Fruit fly (Drosophila melanogaster) whole organism, pupa: Measurements from ENCODE around the gene CG34178.

Experiments
- CG10348 ChIP-seq: fragments of 200-800 bp; sonication (Bioruptor generic); IDR thresholded peaks from 2 replicates; pipeline ENCODE4 v1.3.6; 2022; ENCODE audit warnings: missing biosample characterization, missing genetic modification characterization
- CG12605 ChIP-seq: fragments of 200-800 bp; sonication (Bioruptor generic); IDR thresholded peaks from 2 replicates; pipeline ENCODE4 v1.3.6; 2022; ENCODE audit warnings: missing biosample characterization, missing genetic modification characterization
- CG13204 ChIP-seq: fragments of 200-800 bp; sonication (Bioruptor generic); optimal IDR thresholded peaks from 2 replicates; lab custom pipeline; 2018; ENCODE audit warnings: missing biosample characterization, mild to moderate bottlenecking, missing genetic modification characterization, moderate library complexity
- CG14655 ChIP-seq: fragments of 200-800 bp; sonication (Bioruptor generic); optimal IDR thresholded peaks from 3 replicates; lab custom pipeline; 2017; ENCODE audit warnings: mild to moderate bottlenecking, missing biosample characterization, missing genetic modification reagents, missing genetic modification characterization
- CG15710 ChIP-seq: fragments of 200-800 bp; sonication (Bioruptor generic); optimal IDR thresholded peaks from 2 replicates; lab custom pipeline; 2018; ENCODE audit warnings: missing biosample characterization, mild to moderate bottlenecking, missing genetic modification characterization, moderate library complexity
- CG17806 ChIP-seq: fragments of 200-800 bp; sonication (Bioruptor generic); optimal IDR thresholded peaks from 2 replicates; lab custom pipeline; 2018; ENCODE audit warnings: missing biosample characterization, mild to moderate bottlenecking, missing genetic modification characterization, moderate library complexity
- CG32121 ChIP-seq: fragments of 200-800 bp; sonication (Bioruptor generic); IDR thresholded peaks from 2 replicates; pipeline ENCODE4 v1.3.6; 2022; ENCODE audit warnings: missing biosample characterization, missing genetic modification characterization
- CG34367 ChIP-seq: fragments of 200-800 bp; sonication (Bioruptor generic); optimal IDR thresholded peaks from 2 replicates; lab custom pipeline; 2018; ENCODE audit warnings: missing biosample characterization, mild to moderate bottlenecking, missing genetic modification characterization
- CG4496 ChIP-seq: fragments of 200-800 bp; sonication (Bioruptor generic); IDR thresholded peaks from 3 replicates; pipeline ENCODE4 v1.3.6; 2022; ENCODE audit warnings: missing biosample characterization, missing genetic modification characterization
- CG8159 ChIP-seq: fragments of 200-800 bp; sonication (Bioruptor generic); optimal IDR thresholded peaks from 3 replicates; lab custom pipeline; 2018; ENCODE audit warnings: missing biosample characterization, mild to moderate bottlenecking, missing genetic modification characterization, moderate library complexity
- CG8301 ChIP-seq: fragments of 200-800 bp; sonication (Bioruptor generic); optimal IDR thresholded peaks from 2 replicates; lab custom pipeline; 2018; ENCODE audit warnings: missing biosample characterization, mild to moderate bottlenecking, missing genetic modification characterization
- CG9948 ChIP-seq: fragments of 200-800 bp; sonication (Bioruptor generic); optimal IDR thresholded peaks from 2 replicates; lab custom pipeline; 2018; ENCODE audit warnings: missing biosample characterization, mild to moderate bottlenecking, missing genetic modification characterization, moderate library complexity
- D1 ChIP-seq: fragments of 200-800 bp; sonication (Bioruptor generic); optimal IDR thresholded peaks from 2 replicates; lab custom pipeline; 2018; ENCODE audit warnings: missing biosample characterization, mild to moderate bottlenecking, missing genetic modification characterization, moderate library complexity
- EcR ChIP-seq: fragments of 200-800 bp; sonication (Bioruptor generic); optimal IDR thresholded peaks from 3 replicates; lab custom pipeline; 2019; ENCODE audit warnings: missing biosample characterization, missing genetic modification characterization, mild to moderate bottlenecking, moderate library complexity, missing genetic modification reagents
- Ets98B ChIP-seq: fragments of 200-800 bp; sonication (Bioruptor generic); IDR thresholded peaks from 2 replicates; pipeline ENCODE4 v1.3.6; 2022; ENCODE audit warnings: missing biosample characterization, missing genetic modification characterization
- Pif1A ChIP-seq: fragments of 200-800 bp; sonication (Bioruptor generic); optimal IDR thresholded peaks from 3 replicates; lab custom pipeline; 2016; ENCODE audit warnings: missing biosample characterization, missing genetic modification characterization
- Pif1B ChIP-seq: fragments of 200-800 bp; sonication (Bioruptor generic); optimal IDR thresholded peaks from 3 replicates; lab custom pipeline; 2016; ENCODE audit warnings: missing biosample characterization, missing genetic modification characterization
- Snoo ChIP-seq: fragments of 200-800 bp; sonication (Bioruptor generic); optimal IDR thresholded peaks from 3 replicates; lab custom pipeline; 2017; ENCODE audit warnings: missing biosample characterization, mild to moderate bottlenecking, missing genetic modification characterization, inconsistent platforms
- fd96Ca ChIP-seq: fragments of 200-800 bp; sonication (Bioruptor generic); IDR thresholded peaks from 3 replicates; pipeline ENCODE4 v1.3.6; 2022; ENCODE audit warnings: missing biosample characterization, missing genetic modification characterization
- gl ChIP-seq: fragments of 200-800 bp; sonication (Bioruptor generic); optimal IDR thresholded peaks from 2 replicates; lab custom pipeline; 2018; ENCODE audit warnings: missing biosample characterization, mild to moderate bottlenecking, missing genetic modification characterization
- rn ChIP-seq: fragments of 200-800 bp; sonication (Bioruptor generic); IDR thresholded peaks from 2 replicates; pipeline ENCODE4 v1.3.6; 2022; ENCODE audit warnings: missing biosample characterization, missing genetic modification characterization

CG34178 gene

DNA sequence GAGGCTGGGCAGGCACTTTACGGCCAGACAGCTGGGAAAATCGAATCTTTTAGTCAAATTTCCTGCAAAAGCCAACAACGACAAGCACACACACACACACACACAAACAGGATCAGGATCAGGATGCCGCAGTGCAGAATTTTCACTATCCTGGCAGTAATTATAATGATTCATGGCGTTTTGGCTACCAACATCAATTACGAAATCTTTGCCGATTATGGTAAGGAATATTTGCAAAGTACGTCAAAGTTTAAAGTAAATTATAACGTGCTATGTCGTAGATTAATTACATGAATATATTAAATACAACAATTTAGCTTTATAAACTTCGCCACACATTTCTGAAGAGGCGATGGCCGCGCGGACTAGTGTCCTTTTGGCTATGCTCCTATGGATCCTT is at the start of gene CG34178, which contains the start of gene CG34177:
CG34178 (plus strand) TSS at position 301 of the 400 bp plus-strand sequence.
CG34177 (plus strand) TSS at position 301 of the 400 bp plus-strand sequence.
- TF ChIP-seq CG13204 (GFP tag; lab: Kevin White, UChicago) (no peak), EcR (GFP tag; lab: Kevin White, UChicago) (no peak), CG9948 (no peak), CG10348 (no peak), fd96Ca (GFP tag; lab: Robert Waterston, UW) (no peak), CG34367 (no peak), gl (tag; lab: Kevin White, UChicago) (no peak), CG8159 (no peak), Snoo (no peak), CG15710 (tag; lab: Kevin White, UChicago) (no peak), CG4496 (GFP tag; lab: Robert Waterston, UW) (no peak), CG17806 (tag; lab: Kevin White, UChicago) (no peak), rn (GFP tag; lab: Robert Waterston, UW) (no peak), Pif1A (GFP tag; lab: Kevin White, UChicago) (no peak), D1 (tag; lab: Kevin White, UChicago) (no peak), CG32121 (GFP tag; lab: Robert Waterston, UW) (no peak), Pif1B (GFP tag; lab: Kevin White, UChicago) (no peak)

DNA sequence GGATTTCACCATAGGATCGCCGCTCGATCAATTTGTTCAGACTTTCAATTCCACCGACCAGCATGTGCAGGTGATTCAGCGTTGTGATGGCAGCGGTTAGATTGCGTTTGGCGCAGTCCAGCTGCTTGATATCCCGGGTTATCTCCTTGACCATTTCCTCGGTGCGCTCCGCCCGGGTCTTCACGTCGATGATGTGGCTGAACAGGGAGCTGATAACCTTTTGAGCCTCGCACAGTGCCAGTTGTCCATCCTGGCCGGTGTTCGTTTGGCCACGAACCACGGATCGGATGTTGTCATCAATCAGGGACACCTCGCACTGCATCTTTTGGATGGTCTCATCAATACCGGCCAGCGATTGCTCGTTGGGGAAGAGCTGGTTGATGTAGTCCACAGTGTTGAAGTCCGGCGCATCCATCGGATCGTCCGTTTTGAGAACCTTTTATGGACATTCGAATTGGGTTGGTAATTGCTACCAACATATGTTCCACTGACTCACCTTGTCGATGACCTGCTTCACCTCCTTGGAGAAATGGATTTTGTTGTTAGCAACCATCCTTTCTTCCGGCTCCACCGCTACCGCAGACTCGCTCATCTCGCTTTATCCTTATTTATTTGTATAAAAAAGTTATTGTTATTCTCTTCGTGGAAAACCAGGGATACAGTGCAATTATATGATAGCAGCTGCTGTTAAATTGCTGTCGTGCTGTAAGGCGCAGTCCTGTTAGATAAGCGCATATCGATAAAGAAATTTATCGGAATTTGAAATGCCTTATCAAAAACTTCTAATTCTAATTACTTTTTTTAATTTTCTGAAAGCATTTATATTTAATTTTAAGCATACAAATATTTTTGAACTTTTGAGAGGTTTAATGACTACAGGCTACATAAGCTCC is 48.1 kb upstream of the CG34178 start, which contains the start of gene Vps53:
Vps53 (minus strand) TSS at position 676 of the 893 bp plus-strand sequence.
- TF ChIP-seq CG34367 (no peak), Pif1A (GFP tag; lab: Kevin White, UChicago) (no peak), CG8159 (no peak), CG12605 (no peak)

DNA sequence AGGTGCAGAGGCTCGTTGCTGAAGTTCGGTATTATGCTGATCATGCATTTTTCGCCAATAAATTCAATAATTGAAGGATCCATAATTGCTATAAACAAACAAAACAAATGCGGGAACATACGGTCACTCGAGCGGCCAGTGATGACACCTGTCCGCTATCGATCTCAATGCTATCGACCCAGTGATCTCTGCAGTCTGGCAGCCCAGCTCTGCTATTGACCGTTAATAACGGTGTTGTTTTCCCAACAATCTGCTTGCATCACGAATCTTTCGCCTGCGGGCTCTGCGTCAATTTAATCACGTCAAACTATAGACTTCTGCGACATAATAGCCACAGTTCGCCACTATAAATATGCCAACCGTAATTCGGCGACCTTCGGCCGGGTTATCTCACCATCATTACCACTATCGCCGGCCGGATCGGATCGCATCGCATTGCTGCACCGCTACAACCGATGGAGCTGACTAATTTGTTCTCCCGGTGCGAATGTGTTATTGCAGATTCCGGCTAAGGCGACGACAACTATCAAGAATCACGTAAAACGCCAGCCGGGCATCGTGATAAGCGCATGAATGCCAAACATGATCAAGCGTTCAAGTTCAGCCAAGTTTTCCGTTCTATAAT is 46.7 kb upstream of the CG34178 start, which contains the start of gene Psf2:
Psf2 (minus strand) TSS at position 431 of the 625 bp plus-strand sequence.
- TF ChIP-seq Snoo = no peak
- peak; percentile 21; the same call in 1 of the 3 replicates for TF ChIP-seq CG4496 (GFP tag; lab: Robert Waterston, UW)

DNA sequence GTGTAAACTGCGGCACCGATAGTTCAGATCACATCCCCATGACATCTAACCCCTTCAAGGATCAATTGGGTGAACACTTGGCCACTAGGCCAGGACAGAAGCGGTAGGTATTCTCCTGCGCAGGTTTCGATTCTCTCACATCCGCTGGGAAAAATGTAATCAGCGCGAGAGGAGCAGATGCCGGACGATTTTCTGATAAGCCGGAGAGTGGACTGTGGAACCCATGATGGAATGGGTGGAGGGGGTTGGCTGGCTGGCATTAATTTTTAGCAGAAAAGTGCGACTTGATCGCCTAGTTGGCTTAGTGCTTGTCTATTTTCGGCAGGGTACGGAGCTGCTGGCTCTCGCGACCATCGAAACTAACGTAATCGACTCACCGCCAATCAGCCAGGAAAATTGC is 45.7 kb upstream of the CG34178 start, which contains the start of gene Tps1:
Tps1 (plus strand) TSS at position 301 of the 400 bp plus-strand sequence.
- TF ChIP-seq CG8301 (tag; lab: Kevin White, UChicago) = no peak
- no peak for TF ChIP-seq CG13204 (GFP tag; lab: Kevin White, UChicago)
- no peak for TF ChIP-seq CG15710 (tag; lab: Kevin White, UChicago)
- TF ChIP-seq CG4496 (GFP tag; lab: Robert Waterston, UW) = no peak
- TF ChIP-seq EcR (GFP tag; lab: Kevin White, UChicago) = no peak
- TF ChIP-seq Pif1B (GFP tag; lab: Kevin White, UChicago) = no peak
- TF ChIP-seq CG10348 = no peak
- no peak for TF ChIP-seq fd96Ca (GFP tag; lab: Robert Waterston, UW)
- TF ChIP-seq CG34367 = no peak
- TF ChIP-seq Ets98B = no peak
- no peak for TF ChIP-seq D1 (tag; lab: Kevin White, UChicago)
- TF ChIP-seq gl (tag; lab: Kevin White, UChicago) = no peak
- TF ChIP-seq CG14655 (GFP tag; lab: Kevin White, UChicago) = no peak
- no peak for TF ChIP-seq CG17806 (tag; lab: Kevin White, UChicago)
- TF ChIP-seq CG8159 = no peak
- TF ChIP-seq rn (GFP tag; lab: Robert Waterston, UW) = no peak
- TF ChIP-seq Pif1A (GFP tag; lab: Kevin White, UChicago) = no peak

DNA sequence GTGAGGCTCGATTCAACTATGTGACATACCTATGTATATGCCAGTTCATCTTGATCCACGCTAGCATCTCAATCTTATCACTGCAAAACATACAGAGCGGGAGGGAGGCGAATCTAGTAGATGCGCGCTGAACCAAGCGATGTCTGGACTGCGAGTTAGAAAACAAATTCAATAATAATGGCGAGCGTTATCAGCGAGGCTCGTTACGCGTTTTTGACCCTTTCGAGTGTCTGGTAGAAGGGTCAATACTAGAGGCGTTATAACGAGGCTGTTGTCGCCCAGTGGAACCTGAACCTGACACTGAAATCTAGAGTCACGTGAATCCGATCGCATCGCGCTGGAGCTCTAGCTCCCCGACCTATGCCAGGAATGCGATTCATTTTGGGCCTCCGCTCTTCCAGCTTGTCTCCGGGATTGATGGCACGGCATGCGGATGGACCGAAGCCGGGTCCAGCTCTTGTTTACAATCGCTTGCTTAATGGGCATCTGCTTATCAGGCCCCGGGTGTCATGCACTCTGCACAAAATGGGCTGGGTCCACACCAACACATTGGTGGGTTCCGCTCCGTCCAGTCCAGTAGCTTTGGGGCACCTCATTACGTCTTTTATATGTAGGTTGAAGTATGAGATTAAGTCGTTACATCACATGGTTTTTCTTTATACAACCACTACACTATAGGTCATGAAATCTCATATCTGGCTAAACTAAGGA is 44.1 kb upstream of the CG34178 start:
- TF ChIP-seq Pif1A (GFP tag; lab: Kevin White, UChicago) = no peak
- no peak for TF ChIP-seq Snoo
- peak; percentile 51 for TF ChIP-seq EcR (GFP tag; lab: Kevin White, UChicago)

DNA sequence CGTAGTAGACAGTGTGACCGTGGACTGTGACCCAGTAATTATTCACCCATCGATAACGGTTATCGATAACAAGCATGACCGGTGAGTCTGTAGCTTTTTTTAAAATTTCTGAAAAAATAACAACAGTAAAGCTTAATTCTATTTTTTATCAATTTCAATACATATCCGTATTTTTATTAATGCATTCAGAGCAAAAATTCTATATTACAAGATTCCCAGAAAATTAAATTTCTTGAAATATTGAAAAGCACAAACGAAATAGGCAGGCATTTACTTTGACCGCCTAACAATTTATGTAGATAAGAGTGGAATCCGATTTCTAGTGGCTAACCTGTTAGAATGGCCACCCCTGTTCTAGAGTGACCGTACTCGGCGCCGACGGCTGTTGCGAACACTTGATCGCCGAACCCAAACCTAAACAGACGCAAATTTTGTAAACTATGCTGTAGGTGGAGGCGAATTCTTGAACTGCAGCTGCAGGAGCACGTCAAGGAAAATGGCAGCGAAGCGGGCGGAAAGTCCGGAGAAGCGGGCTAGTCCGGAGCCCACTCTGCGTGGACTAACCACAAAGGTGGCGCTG is 39.8 kb upstream of the CG34178 start, which contains the start of gene CG3652:
CG3652 (minus strand) TSS at position 35 of the 580 bp plus-strand sequence.
- no peak for TF ChIP-seq Ets98B
